Fruit fly (Drosophila melanogaster): Measurements from ENCODE around the gene Gba1a.
A peak's percentile ranks its signal among the peaks of the same experiment; 100 is the strongest.

dm6 chr3R:23713901-23714300 lies 13.5 kb downstream of the Gba1a start:
- no peak for TF ChIP-seq CG16779 (tag; optimal IDR thresholded peaks at IDR 0.05)
- peak; percentile 61 for TF ChIP-seq CG15336 (GFP tag; IDR thresholded peaks at IDR 0.05)
- TF ChIP-seq CG6163 (GFP tag; IDR thresholded peaks at IDR 0.05): peak; percentile 70
- peak; percentile 56 for TF ChIP-seq Gug (GFP tag; IDR thresholded peaks at IDR 0.05)

Data from whole organism, prepupa.